Fruit fly (Drosophila melanogaster) whole organism, wandering third instar larva: ENCODE data around the gene Sfmbt.

ENCODE experiments used
- Abd-B ChIP-seq: fragments of >200 bp; optimal IDR thresholded peaks from 2 replicates; lab custom pipeline; 2017; ENCODE audit warnings: missing biosample characterization, missing genetic modification characterization
- CG32264 ChIP-seq: fragments of 200-800 bp; sonication (Bioruptor generic); optimal IDR thresholded peaks from 2 replicates; lab custom pipeline; 2016; ENCODE audit warnings: missing biosample characterization, missing genetic modification characterization
- CG9705 ChIP-seq: fragments of 200-800 bp; sonication (Bioruptor generic); optimal IDR thresholded peaks from 2 replicates; lab custom pipeline; 2018; ENCODE audit warnings: missing biosample characterization, mild to moderate bottlenecking, missing genetic modification characterization
- CrebA ChIP-seq: fragments of 200-800 bp; sonication (Bioruptor generic); optimal IDR thresholded peaks from 2 replicates; lab custom pipeline; 2016; ENCODE audit warnings: missing biosample characterization, mild to moderate bottlenecking, missing genetic modification characterization, borderline replicate concordance
- Dfd ChIP-seq: fragments of >200 bp; optimal IDR thresholded peaks from 2 replicates; lab custom pipeline; 2017; ENCODE audit warnings: missing biosample characterization, missing genetic modification characterization
- Dif ChIP-seq: fragments of 200-275, 200-300 bp; sonication (Bioruptor generic); optimal IDR thresholded peaks from 2 replicates; lab custom pipeline; 2018; ENCODE audit warnings: missing biosample characterization, missing genetic modification characterization; ENCODE audit not compliant: partially characterized antibody
- GATAd ChIP-seq: sonication (Bioruptor generic); optimal IDR thresholded peaks from 2 replicates; lab custom pipeline; 2016; ENCODE audit warnings: missing biosample characterization, missing genetic modification characterization
- HLH106 ChIP-seq: fragments of 200-800 bp; optimal IDR thresholded peaks from 3 replicates; lab custom pipeline; 2019; ENCODE audit warnings: missing biosample characterization, mild to moderate bottlenecking, missing genetic modification characterization, moderate library complexity
- Hnf4 ChIP-seq: fragments of 200-800 bp; sonication (Bioruptor generic); optimal IDR thresholded peaks from 2 replicates; lab custom pipeline; 2016; ENCODE audit warnings: missing biosample characterization, mild to moderate bottlenecking, missing genetic modification characterization
- Hr78 ChIP-seq: fragments of >200 bp; optimal IDR thresholded peaks from 2 replicates; lab custom pipeline; 2017; ENCODE audit warnings: missing biosample characterization, missing genetic modification characterization
- Hr83 ChIP-seq: fragments of 200-300 bp; sonication (Bioruptor generic); optimal IDR thresholded peaks from 2 replicates; lab custom pipeline; 2016; ENCODE audit warnings: missing biosample characterization, mild to moderate bottlenecking, missing genetic modification characterization, moderate library complexity; ENCODE audit not compliant: poor library complexity, severe bottlenecking
- Jra ChIP-seq: sonication (Bioruptor generic); optimal IDR thresholded peaks from 2 replicates; lab custom pipeline; 2016; ENCODE audit warnings: missing biosample characterization, missing genetic modification characterization
- Mio ChIP-seq: sonication (Bioruptor generic); optimal IDR thresholded peaks from 2 replicates; lab custom pipeline; 2016; ENCODE audit warnings: missing biosample characterization, missing genetic modification characterization
- Myc ChIP-seq: fragments of >200 bp; optimal IDR thresholded peaks from 2 replicates; lab custom pipeline; 2017
- N ChIP-seq: fragments of >200 bp; optimal IDR thresholded peaks from 2 replicates; lab custom pipeline; 2018; ENCODE audit warnings: missing biosample characterization, missing external identifiers, missing genetic modification characterization
- OdsH ChIP-seq: fragments of 200-800 bp; sonication (Bioruptor generic); optimal IDR thresholded peaks from 2 replicates; lab custom pipeline; 2016; ENCODE audit warnings: missing biosample characterization, mild to moderate bottlenecking, missing genetic modification characterization
- Rel ChIP-seq, 2 experiments: fragments of 200-800 bp; sonication (Bioruptor generic) in 1 of 2; optimal IDR thresholded peaks; 2 replicates in 1 of 2; 3 replicates in 1 of 2; lab custom pipeline; 2016 to 2019; ENCODE audit warnings: mild to moderate bottlenecking in 2 of 2, missing biosample characterization in 2 of 2, missing genetic modification characterization in 2 of 2, moderate library complexity in 1 of 2
- Sp1 ChIP-seq: fragments of 200-800 bp; sonication (Bioruptor generic); optimal IDR thresholded peaks from 3 replicates; lab custom pipeline; 2019; ENCODE audit warnings: missing biosample characterization, mild to moderate bottlenecking, missing genetic modification characterization, moderate library complexity
- Vsx2 ChIP-seq: fragments of 200-300, 225-300 bp; sonication (Bioruptor generic); optimal IDR thresholded peaks from 2 replicates; lab custom pipeline; 2018; ENCODE audit warnings: missing biosample characterization, missing genetic modification characterization; ENCODE audit not compliant: partially characterized antibody
- br ChIP-seq: fragments of 200-800 bp; sonication (Bioruptor generic); optimal IDR thresholded peaks from 2 replicates; lab custom pipeline; 2016; ENCODE audit warnings: missing biosample characterization, missing genetic modification characterization
- dmrt93B ChIP-seq: fragments of 200-800 bp; sonication (Bioruptor generic); optimal IDR thresholded peaks from 2 replicates; lab custom pipeline; 2018; ENCODE audit warnings: missing biosample characterization, mild to moderate bottlenecking, missing genetic modification characterization
- dsf ChIP-seq: sonication (Bioruptor generic); optimal IDR thresholded peaks from 2 replicates; lab custom pipeline; 2016; ENCODE audit warnings: missing biosample characterization, missing genetic modification characterization, borderline replicate concordance
- ey ChIP-seq: fragments of 200-800 bp; sonication (Bioruptor generic); optimal IDR thresholded peaks from 2 replicates; lab custom pipeline; 2016; ENCODE audit warnings: missing biosample characterization, missing genetic modification characterization
- foxo ChIP-seq, 2 experiments: fragments of 200-800 bp; sonication (Bioruptor generic); optimal IDR thresholded peaks; 2 replicates in 1 of 2; 3 replicates in 1 of 2; lab custom pipeline; 2016 to 2017; ENCODE audit warnings: missing biosample characterization in 2 of 2, missing genetic modification characterization in 2 of 2
- fru ChIP-seq: fragments of 200-800 bp; sonication (Bioruptor generic); optimal IDR thresholded peaks from 3 replicates; lab custom pipeline; 2016; ENCODE audit warnings: missing biosample characterization, mild to moderate bottlenecking, missing genetic modification characterization
- h ChIP-seq: fragments of 200-800 bp; sonication (Bioruptor generic); optimal IDR thresholded peaks from 3 replicates; lab custom pipeline; 2016; ENCODE audit warnings: missing biosample characterization, mild to moderate bottlenecking, missing genetic modification characterization
- lola ChIP-seq: fragments of >200 bp; optimal IDR thresholded peaks from 2 replicates; lab custom pipeline; 2017; ENCODE audit warnings: missing biosample characterization, missing genetic modification characterization
- pan ChIP-seq: fragments of >200 bp; optimal IDR thresholded peaks from 2 replicates; lab custom pipeline; 2017
- psq ChIP-seq: fragments of 200-800 bp; sonication (Bioruptor generic); optimal IDR thresholded peaks from 3 replicates; lab custom pipeline; 2017; ENCODE audit warnings: missing biosample characterization, mild to moderate bottlenecking, missing genetic modification characterization, moderate library complexity
- rgr ChIP-seq: fragments of 200-800 bp; sonication (Bioruptor generic); optimal IDR thresholded peaks from 3 replicates; lab custom pipeline; 2016; ENCODE audit warnings: missing biosample characterization, mild to moderate bottlenecking, missing genetic modification characterization
- sage ChIP-seq: fragments of 200-800 bp; sonication (Bioruptor generic); optimal IDR thresholded peaks from 2 replicates; lab custom pipeline; 2016; ENCODE audit warnings: missing biosample characterization, mild to moderate bottlenecking, missing genetic modification characterization
- sv ChIP-seq: fragments of 200-800 bp; sonication (Bioruptor generic); optimal IDR thresholded peaks from 3 replicates; lab custom pipeline; 2016; ENCODE audit warnings: missing biosample characterization, missing genetic modification characterization

Sfmbt gene

DNA sequence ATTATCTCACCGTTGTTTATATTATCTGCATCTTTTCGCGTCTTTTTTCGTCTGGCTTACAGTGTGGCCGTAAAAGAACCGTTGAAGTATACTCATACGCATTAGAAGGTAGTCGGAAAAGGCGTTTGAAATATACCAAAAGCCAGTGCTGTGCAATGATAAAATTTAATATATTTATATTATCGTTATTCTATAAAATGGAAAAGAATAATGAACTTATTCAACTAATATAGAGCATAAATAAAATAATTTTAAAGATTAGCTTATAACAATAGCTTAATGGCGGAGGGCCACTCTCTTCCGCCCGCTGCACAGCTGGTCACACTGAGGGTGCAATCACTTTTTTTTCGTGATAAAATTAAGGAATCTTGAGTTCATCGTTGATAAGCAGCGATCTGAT is 15.3 kb upstream of the Sfmbt start, which contains the start of the genes CG16974 and Edem2:
TSS of gene CG16974 (minus strand) at position 86 of the 400 bp plus-strand sequence.
TSS of gene Edem2 (plus strand) at position 308 of the 400 bp plus-strand sequence.
- peak in 1 of 2 experiments; percentile 88 for TF ChIP-seq foxo (GFP tag; optimal IDR thresholded peaks at IDR 0.05; lab: Kevin White, UChicago)
- TF ChIP-seq Jra, result no peak
- peak; percentile 63 for TF ChIP-seq sv (GFP tag; lab: Kevin White, UChicago)
- TF ChIP-seq Hr83 (GFP tag; lab: Kevin White, UChicago), result peak; percentile 49
- TF ChIP-seq CG9705 (GFP tag; lab: Kevin White, UChicago), result peak; percentile 58
- TF ChIP-seq Myc (lab: Kevin White, UChicago), result no peak
- TF ChIP-seq ey, result peak; percentile 63
- no peak for TF ChIP-seq Mio (GFP tag; lab: Kevin White, UChicago)
- peak; percentile 76 for TF ChIP-seq psq
- TF ChIP-seq OdsH (GFP tag; lab: Kevin White, UChicago), result no peak
- TF ChIP-seq Hr78 (GFP tag; lab: Kevin White, UChicago), result no peak
- TF ChIP-seq Rel (GFP tag; optimal IDR thresholded peaks at IDR 0.05; lab: Kevin White, UChicago), result no peak
- TF ChIP-seq Rel (tag; optimal IDR thresholded peaks at IDR 0.05; lab: Kevin White, UChicago), result peak; percentile 72
- peak; percentile 41 for TF ChIP-seq GATAd (GFP tag; lab: Kevin White, UChicago)

DNA sequence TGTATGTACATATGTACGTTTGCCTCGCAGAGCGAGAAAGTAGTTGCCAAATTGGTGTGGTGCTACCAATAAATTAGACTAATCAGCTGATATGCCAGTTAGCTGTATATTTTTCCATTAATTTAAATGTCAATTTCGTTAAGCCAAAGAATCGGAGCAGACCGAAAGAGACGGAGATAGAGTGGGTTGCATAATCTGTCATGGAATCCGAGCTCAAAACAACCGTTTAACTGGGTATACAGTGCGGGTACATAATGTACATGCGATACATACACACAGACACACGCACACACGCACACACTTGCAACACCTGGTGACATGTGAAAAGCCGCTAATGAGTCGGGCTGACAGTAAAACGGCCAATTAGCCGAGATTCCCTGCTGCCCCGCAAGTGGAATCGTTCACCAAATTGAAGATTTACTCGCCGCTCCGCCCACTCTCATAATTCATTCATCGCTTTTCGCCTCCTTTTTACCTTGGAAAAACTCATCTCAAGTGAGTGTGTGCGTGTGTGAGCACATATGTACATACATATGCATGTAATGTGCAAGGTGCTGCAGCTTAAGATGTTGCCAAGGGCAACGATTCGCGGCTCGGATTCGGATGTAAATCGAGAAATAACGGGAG is 14.6 kb upstream of the Sfmbt start:
- TF ChIP-seq dmrt93B (GFP tag; lab: Kevin White, UChicago) (no peak), fru (no peak), HLH106 (tag; lab: Kevin White, UChicago) (no peak), Sp1 (GFP tag; lab: Kevin White, UChicago) (no peak), dsf (GFP tag; lab: Kevin White, UChicago) (no peak), Dif (GFP tag; lab: Kevin White, UChicago) (no peak), CrebA (no peak), lola (GFP tag; lab: Kevin White, UChicago) (no peak), psq (no peak), Vsx2 (GFP tag; lab: Kevin White, UChicago) (no peak)

DNA sequence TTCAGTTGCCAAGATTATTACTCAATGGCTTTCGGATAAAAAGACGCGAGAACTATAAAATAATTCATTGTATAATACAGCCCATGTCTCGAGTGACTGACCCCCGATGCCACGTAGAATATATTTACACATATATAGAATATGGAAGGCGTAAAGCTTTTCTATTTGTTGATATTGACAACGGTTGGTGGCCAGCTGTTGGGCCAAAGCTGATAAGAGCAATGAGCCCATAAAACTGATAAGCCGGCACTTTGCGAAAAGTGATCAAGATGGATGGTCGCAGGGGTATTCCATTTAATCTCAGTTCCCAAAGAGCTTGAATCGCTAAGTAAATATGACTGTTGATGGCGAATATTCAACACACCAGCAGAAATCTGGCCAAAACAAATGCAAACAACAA is 13.9 kb upstream of the Sfmbt start:
- TF ChIP-seq sage (GFP tag; lab: Kevin White, UChicago) (no peak), Dfd (GFP tag; lab: Kevin White, UChicago) (no peak), HLH106 (tag; lab: Kevin White, UChicago) (no peak), br (GFP tag; lab: Kevin White, UChicago) (peak; percentile 11), Hnf4 (GFP tag; lab: Kevin White, UChicago) (no peak), Rel (GFP tag; optimal IDR thresholded peaks at IDR 0.05; lab: Kevin White, UChicago) (no peak), Rel (tag; optimal IDR thresholded peaks at IDR 0.05; lab: Kevin White, UChicago) (peak; percentile 85), CG32264 (no peak), Sp1 (GFP tag; lab: Kevin White, UChicago) (peak; percentile 49), Abd-B (GFP tag; lab: Kevin White, UChicago) (no peak), ey (no peak), rgr (peak; percentile 1), h (GFP tag; lab: Kevin White, UChicago) (peak; percentile 43), Hr83 (GFP tag; lab: Kevin White, UChicago) (no peak), Jra (no peak), foxo (GFP tag; optimal IDR thresholded peaks at IDR 0.05; lab: Kevin White, UChicago) (peak in 1 of 2 experiments; percentile 12), fru (peak; percentile 56), Mio (GFP tag; lab: Kevin White, UChicago) (no peak), psq (no peak)

DNA sequence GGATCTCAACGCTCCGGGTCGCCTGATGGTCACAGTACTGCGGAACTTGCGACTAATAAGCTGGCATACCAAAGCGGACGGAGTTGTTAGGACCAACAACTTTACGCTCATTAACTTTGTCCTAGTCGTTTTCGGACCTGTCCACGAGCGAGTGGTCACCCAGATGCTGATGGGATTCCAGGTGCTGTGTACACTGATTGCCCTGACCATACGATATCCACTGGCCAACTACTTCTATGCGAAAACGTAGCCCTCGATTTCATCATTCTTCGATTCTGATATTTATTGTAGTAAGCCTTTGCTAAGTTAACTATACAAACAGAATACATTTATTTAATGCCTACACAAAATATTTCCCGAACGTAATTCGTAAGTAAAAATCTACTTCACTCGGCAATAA is 6.6 kb upstream of the Sfmbt start, which contains the start of gene Rsph1:
TSS of gene Rsph1 (plus strand) at position 301 of the 400 bp plus-strand sequence.
- TF ChIP-seq OdsH (GFP tag; lab: Kevin White, UChicago) (no peak), Hnf4 (GFP tag; lab: Kevin White, UChicago) (no peak), pan (no peak), Vsx2 (GFP tag; lab: Kevin White, UChicago) (no peak), foxo (GFP tag; optimal IDR thresholded peaks at IDR 0.05; lab: Kevin White, UChicago) (no peak), N (GFP tag; lab: Kevin White, UChicago) (no peak), GATAd (GFP tag; lab: Kevin White, UChicago) (no peak), Dif (GFP tag; lab: Kevin White, UChicago) (no peak)
